Fruit fly (Drosophila melanogaster): ENCODE measurements around the gene mthl10.

Gene mthl10

DNA sequence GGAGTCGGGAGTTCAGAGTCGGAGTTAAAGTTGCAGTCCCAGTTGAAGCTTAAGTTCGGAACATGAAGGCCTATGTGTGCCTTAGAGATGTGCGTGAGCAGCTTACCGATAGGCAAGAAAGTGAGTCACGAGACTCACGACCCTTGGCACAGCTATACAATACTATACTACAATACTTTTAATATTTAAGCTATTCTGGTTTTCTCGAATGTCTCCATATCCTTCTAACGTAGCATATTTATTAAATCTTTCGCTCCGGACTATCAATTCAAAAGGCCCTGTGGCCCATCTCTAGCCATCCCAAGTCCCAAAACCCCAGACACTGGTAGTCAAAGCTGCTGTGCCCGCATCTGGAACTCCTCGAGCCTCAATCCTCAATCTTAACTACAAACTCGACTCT, 47.5 kb upstream of the mthl10 start (continued):
- TF ChIP-seq dmrt99B (tag; optimal IDR thresholded peaks at IDR 0.05) (peak; percentile 17), Ets65A (GFP tag) (peak; percentile 90), gcm (GFP tag; optimal IDR thresholded peaks at IDR 0.05) (no peak), amos (GFP tag; IDR thresholded peaks at IDR 0.05; ENCODE audit: partially characterized antibody) (peak; percentile 41; the same call in 1 of the 2 replicates), repo (GFP tag; optimal IDR thresholded peaks at IDR 0.05) (no peak), Dp (GFP tag; optimal IDR thresholded peaks at IDR 0.05) (no peak), lab (GFP tag; optimal IDR thresholded peaks at IDR 0.05) (no peak), CG9876 (GFP tag; optimal IDR thresholded peaks at IDR 0.05) (no peak), onecut (GFP tag; IDR thresholded peaks at IDR 0.05) (no peak), twi (tag; optimal IDR thresholded peaks at IDR 0.05) (no peak), CG10565 (GFP tag; optimal IDR thresholded peaks at IDR 0.05) (no peak), Lim3 (GFP tag; IDR thresholded peaks at IDR 0.05) (no peak), prd (optimal IDR thresholded peaks at IDR 0.05) (no peak), prd (GFP tag; IDR thresholded peaks at IDR 0.05) (peak; percentile 65; the same call in 2 of the 3 replicates), Mrtf (GFP tag; IDR thresholded peaks at IDR 0.05) (no peak), CG12219 (GFP tag; optimal IDR thresholded peaks at IDR 0.05) (no peak), salm (tag; optimal IDR thresholded peaks at IDR 0.05) (no peak), CG6683 (GFP tag; optimal IDR thresholded peaks at IDR 0.05) (no peak), CG16815 (GFP tag; optimal IDR thresholded peaks at IDR 0.05) (no peak), Awh (GFP tag; IDR thresholded peaks at IDR 0.05) (0 out of 2 replicates have a peak, but pooled peaks have one; percentile 14), sob (GFP tag; IDR thresholded peaks at IDR 0.05) (no peak), pb (GFP tag; optimal IDR thresholded peaks at IDR 0.05) (no peak), crc (GFP tag; optimal IDR thresholded peaks at IDR 0.05) (no peak), CG12155 (GFP tag; optimal IDR thresholded peaks at IDR 0.05) (no peak), CG3847 (GFP tag; IDR thresholded peaks at IDR 0.05) (no peak), Dll (GFP tag; IDR thresholded peaks at IDR 0.05; ENCODE audit: partially characterized antibody) (peak; percentile 80), Sry-β (GFP tag; optimal IDR thresholded peaks at IDR 0.05) (no peak), CG11504 (tag; optimal IDR thresholded peaks at IDR 0.05) (no peak), CG18262 (tag; optimal IDR thresholded peaks at IDR 0.05) (peak; percentile 25), ash1 (GFP tag; optimal IDR thresholded peaks at IDR 0.05) (no peak), insv (GFP tag; optimal IDR thresholded peaks at IDR 0.05) (no peak), CG9727 (GFP tag; optimal IDR thresholded peaks at IDR 0.05) (peak; percentile 6), tin (GFP tag; optimal IDR thresholded peaks at IDR 0.05) (no peak), disco-r (GFP tag; optimal IDR thresholded peaks at IDR 0.05) (no peak), ato (GFP tag; IDR thresholded peaks at IDR 0.05; ENCODE audit: partially characterized antibody) (no peak), CG18599 (GFP tag; optimal IDR thresholded peaks at IDR 0.05) (no peak), CG1602 (GFP tag; optimal IDR thresholded peaks at IDR 0.05) (no peak), Atf6 (GFP tag; IDR thresholded peaks at IDR 0.05) (no peak), CG9932 (GFP tag; IDR thresholded peaks at IDR 0.05) (no peak), CG7928 (GFP tag; optimal IDR thresholded peaks at IDR 0.05) (no peak), TFAM (GFP tag; optimal IDR thresholded peaks at IDR 0.05) (no peak), fd102C (GFP tag; optimal IDR thresholded peaks at IDR 0.05) (no peak), CG31388 (GFP tag; optimal IDR thresholded peaks at IDR 0.05) (no peak), sim (GFP tag; IDR thresholded peaks at IDR 0.05) (no peak), kni (GFP tag; optimal IDR thresholded peaks at IDR 0.05) (no peak), CG42726 (GFP tag; IDR thresholded peaks at IDR 0.05; ENCODE audit: partially characterized antibody) (no peak), tna (GFP tag; IDR thresholded peaks at IDR 0.05; ENCODE audit: partially characterized antibody) (no peak), so (GFP tag; IDR thresholded peaks at IDR 0.05) (no peak), CG6272 (GFP tag; IDR thresholded peaks at IDR 0.05) (no peak), gt (GFP tag; IDR thresholded peaks at IDR 0.05) (no peak), CG15696 (tag; optimal IDR thresholded peaks at IDR 0.05) (no peak), aop (GFP tag; IDR thresholded peaks at IDR 0.05) (no peak)
